Worm (Caenorhabditis elegans): ENCODE data around the gene F37A4.5.

F37A4.5 gene

DNA sequence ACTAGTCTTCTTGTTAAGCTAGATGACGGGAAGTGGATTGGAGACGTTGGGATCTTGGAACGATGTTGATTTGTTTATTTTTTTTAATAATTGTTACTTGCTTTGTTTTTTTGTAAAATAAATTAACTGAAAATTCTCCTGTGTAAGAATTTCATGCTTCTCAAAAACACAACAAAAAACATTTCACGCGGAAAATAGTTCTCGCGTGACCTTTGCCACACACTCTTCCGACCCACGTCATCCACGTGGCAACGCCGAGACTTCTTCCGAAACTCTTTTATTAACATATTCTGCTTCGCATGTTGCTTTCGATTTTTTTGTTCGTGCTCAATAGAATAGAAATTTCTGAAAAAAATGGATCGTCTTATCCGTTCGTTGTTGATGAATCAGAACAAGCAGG is at the start of gene F37A4.5:
Gene F37A4.5, plus strand, starts transcription at position 301 of the 400 bp plus-strand sequence.
- TF ChIP-seq hmbx-1 (tag; optimal IDR thresholded peaks at IDR 0.05) (no peak), ceh-36 (tag; optimal IDR thresholded peaks at IDR 0.05) (no peak), scrt-1 (GFP tag; IDR thresholded peaks at IDR 0.05) (no peak), hmg-4 (GFP tag; optimal IDR thresholded peaks at IDR 0.05) (no peak), tbx-11 (GFP tag; IDR thresholded peaks at IDR 0.05) (no peak), sea-1 (GFP tag; conservative IDR thresholded peaks at IDR 0.05) (no peak), F13C5.2 (tag; optimal IDR thresholded peaks at IDR 0.05) (no peak), B0310.2 (tag; optimal IDR thresholded peaks at IDR 0.05) (no peak), aly-1 (tag; optimal IDR thresholded peaks at IDR 0.05) (no peak), tra-4 (tag; optimal IDR thresholded peaks at IDR 0.05) (no peak), flt-1 (GFP tag; IDR thresholded peaks at IDR 0.05) (no peak), tbx-37 (GFP tag; conservative IDR thresholded peaks at IDR 0.05) (no peak), ama-1 (optimal IDR thresholded peaks at IDR 0.05) (no peak), hnd-1 (tag; optimal IDR thresholded peaks at IDR 0.05) (no peak)

DNA sequence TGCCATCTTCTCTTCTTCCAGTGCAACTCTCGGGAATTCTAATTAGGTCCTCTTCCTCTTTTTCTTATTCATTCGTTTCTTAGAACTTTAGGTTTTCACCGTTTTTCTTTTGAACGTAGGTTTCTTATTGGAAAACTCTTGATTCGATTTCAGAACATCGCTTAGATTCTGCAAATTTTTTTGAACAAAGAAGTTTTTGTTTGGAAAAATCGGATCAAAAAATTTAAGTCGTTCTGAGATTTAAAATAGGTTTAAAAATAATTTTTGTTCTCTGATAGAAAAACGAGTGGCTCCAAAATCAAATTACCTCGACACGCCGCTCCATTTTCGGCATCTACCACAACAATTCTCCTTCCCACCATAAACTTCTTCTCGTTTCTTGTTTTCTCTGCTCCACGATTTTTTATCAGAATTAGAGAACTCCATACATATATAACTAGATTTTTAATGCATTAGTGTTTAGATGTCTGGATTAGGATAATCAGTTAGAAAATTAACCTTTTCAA is 40.9 kb upstream of the F37A4.5 start:
- TF ChIP-seq ets-7 (tag; optimal IDR thresholded peaks at IDR 0.05), result no peak
- TF ChIP-seq hnd-1 (tag; optimal IDR thresholded peaks at IDR 0.05), result no peak
- TF ChIP-seq flt-1 (GFP tag; IDR thresholded peaks at IDR 0.05), result no peak
- no peak for TF ChIP-seq pes-1 (GFP tag; IDR thresholded peaks at IDR 0.05)
- TF ChIP-seq sea-1 (GFP tag; conservative IDR thresholded peaks at IDR 0.05), result no peak
- TF ChIP-seq B0310.2 (tag; optimal IDR thresholded peaks at IDR 0.05), result no peak
- TF ChIP-seq ceh-13 (GFP tag; optimal IDR thresholded peaks at IDR 0.05), result no peak

DNA sequence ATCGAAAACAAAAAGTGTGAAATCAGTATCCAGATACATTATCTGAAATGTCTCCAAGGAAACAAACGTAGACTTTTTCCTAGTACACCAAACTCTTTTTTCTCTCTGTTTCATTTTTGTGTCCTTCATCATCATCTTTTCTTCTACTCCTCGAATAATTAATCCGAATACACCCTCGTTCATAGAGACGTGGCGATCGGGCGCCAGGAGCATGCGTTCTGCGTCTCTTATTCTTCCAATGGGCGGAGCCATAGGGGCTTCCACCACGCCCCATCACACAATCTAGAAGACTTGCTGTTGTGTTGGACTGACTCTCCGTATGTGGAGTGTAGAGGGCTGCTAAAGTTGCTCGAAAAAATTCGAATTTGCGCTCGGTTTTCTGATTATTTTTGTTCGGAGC is 36.2 kb upstream of the F37A4.5 start, which contains the start of gene rbf-1:
Gene rbf-1, plus strand, starts transcription at position 301 of the 400 bp plus-strand sequence.
- TF ChIP-seq hmbx-1 (tag; optimal IDR thresholded peaks at IDR 0.05), result no peak
- TF ChIP-seq hnd-1 (tag; optimal IDR thresholded peaks at IDR 0.05), result no peak
- no peak for TF ChIP-seq aly-1 (tag; optimal IDR thresholded peaks at IDR 0.05)
- TF ChIP-seq sea-1 (GFP tag; conservative IDR thresholded peaks at IDR 0.05), result no peak
- no peak for TF ChIP-seq ets-7 (tag; optimal IDR thresholded peaks at IDR 0.05)
- TF ChIP-seq tra-4 (tag; optimal IDR thresholded peaks at IDR 0.05), result no peak
- no peak for TF ChIP-seq ama-1 (optimal IDR thresholded peaks at IDR 0.05)
- no peak for TF ChIP-seq tbx-37 (GFP tag; conservative IDR thresholded peaks at IDR 0.05)
- no peak for TF ChIP-seq B0310.2 (tag; optimal IDR thresholded peaks at IDR 0.05)
- no peak for TF ChIP-seq flt-1 (GFP tag; IDR thresholded peaks at IDR 0.05)
- TF ChIP-seq ceh-36 (tag; optimal IDR thresholded peaks at IDR 0.05), result no peak
- TF ChIP-seq ceh-13 (GFP tag; optimal IDR thresholded peaks at IDR 0.05), result no peak

DNA sequence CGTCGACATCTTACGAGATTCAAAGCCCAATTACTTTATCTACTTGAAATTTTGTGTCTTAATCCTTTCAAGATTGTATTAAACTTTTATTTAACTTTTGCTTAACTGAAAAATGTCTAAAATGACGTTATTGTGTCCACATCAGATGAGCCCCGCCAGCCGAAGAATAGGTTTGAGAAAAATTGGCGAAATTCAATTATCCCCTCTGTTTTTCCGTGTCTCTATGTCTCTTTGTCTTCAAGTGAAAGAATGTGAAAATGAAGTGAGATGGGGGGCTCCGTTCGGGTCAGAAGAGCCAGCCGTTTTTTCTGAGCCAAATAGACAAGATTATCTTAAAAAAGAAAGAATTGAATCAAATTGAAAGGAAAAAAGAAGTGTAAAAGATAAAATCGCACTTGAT is 34.4 kb upstream of the F37A4.5 start:
- no peak for TF ChIP-seq tra-4 (tag; optimal IDR thresholded peaks at IDR 0.05)
- TF ChIP-seq ceh-13 (GFP tag; optimal IDR thresholded peaks at IDR 0.05), result no peak
- no peak for TF ChIP-seq sea-1 (GFP tag; conservative IDR thresholded peaks at IDR 0.05)
- TF ChIP-seq hmbx-1 (tag; optimal IDR thresholded peaks at IDR 0.05), result no peak
- no peak for TF ChIP-seq aly-1 (tag; optimal IDR thresholded peaks at IDR 0.05)
- TF ChIP-seq scrt-1 (GFP tag; IDR thresholded peaks at IDR 0.05), result no peak
- TF ChIP-seq ets-7 (tag; optimal IDR thresholded peaks at IDR 0.05), result no peak
- no peak for TF ChIP-seq ama-1 (optimal IDR thresholded peaks at IDR 0.05)
- no peak for TF ChIP-seq F13C5.2 (tag; optimal IDR thresholded peaks at IDR 0.05)
- TF ChIP-seq tbx-37 (GFP tag; conservative IDR thresholded peaks at IDR 0.05), result no peak
- TF ChIP-seq B0310.2 (tag; optimal IDR thresholded peaks at IDR 0.05), result no peak

DNA sequence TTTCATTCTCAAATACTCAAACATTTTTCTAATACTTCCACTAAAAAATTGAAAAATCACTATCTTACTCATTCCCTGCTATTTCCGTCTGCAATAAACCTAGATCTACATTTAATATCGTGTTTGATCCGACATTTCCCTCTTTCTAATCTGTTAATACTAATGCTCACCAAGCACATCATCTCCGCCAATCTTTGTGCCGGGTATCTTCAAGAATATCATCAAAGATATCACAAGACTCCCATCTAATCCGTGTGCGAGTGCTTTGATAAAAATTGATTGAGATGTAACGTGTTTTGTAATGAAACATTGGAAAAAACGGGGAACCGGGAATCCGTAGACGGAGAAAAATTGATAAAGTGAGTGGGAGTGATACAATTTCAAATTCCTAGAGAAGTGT is 32.4 kb upstream of the F37A4.5 start:
- TF ChIP-seq ceh-36 (tag; optimal IDR thresholded peaks at IDR 0.05) (no peak), pes-1 (GFP tag; IDR thresholded peaks at IDR 0.05) (no peak), flt-1 (GFP tag; IDR thresholded peaks at IDR 0.05) (no peak), F13C5.2 (tag; optimal IDR thresholded peaks at IDR 0.05) (no peak), scrt-1 (GFP tag; IDR thresholded peaks at IDR 0.05) (no peak), hmbx-1 (tag; optimal IDR thresholded peaks at IDR 0.05) (no peak), hmg-4 (GFP tag; optimal IDR thresholded peaks at IDR 0.05) (no peak)

DNA sequence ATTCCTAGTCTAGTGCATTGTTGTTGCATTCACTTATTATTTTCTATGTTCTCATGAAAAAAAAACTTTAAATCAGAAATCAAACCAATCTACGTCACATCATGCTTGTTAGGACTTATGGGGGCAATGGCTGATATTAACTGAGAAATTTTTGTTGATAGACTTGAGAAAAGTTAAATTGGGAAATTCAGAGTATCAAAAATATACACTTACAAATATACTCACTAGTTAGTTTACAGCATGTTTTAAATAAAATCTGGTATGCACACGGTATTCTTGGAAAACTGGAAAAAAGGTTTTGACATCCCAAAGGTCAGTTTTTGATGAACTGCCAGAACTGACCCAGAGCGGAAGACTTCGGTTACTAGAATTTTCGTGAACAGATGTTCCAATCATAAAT is 30.7 kb upstream of the F37A4.5 start:
- no peak for TF ChIP-seq F13C5.2 (tag; optimal IDR thresholded peaks at IDR 0.05)
- no peak for TF ChIP-seq tbx-37 (GFP tag; conservative IDR thresholded peaks at IDR 0.05)

DNA sequence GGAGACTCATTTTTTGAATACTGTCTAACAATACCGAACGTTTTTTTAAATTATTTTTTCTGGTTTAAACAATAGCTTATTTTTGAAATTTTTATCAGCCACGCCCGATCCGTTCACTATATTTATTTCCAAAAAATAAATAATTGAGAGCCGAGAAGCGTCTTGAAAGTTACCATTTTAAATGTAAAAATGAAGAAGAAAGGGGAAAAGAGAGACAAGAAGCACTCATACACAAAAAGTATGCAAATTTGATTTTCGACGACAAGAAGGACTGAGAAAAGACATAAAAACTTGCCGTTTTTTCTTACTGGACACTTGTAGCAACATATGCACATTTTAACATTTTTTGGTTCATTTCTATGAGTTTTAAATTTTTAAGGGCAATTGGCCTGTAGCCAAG is 29.9 kb upstream of the F37A4.5 start:
- no peak for TF ChIP-seq tbx-11 (GFP tag; IDR thresholded peaks at IDR 0.05)
- no peak for TF ChIP-seq F13C5.2 (tag; optimal IDR thresholded peaks at IDR 0.05)
- TF ChIP-seq sea-1 (GFP tag; conservative IDR thresholded peaks at IDR 0.05), result no peak
- TF ChIP-seq tra-4 (tag; optimal IDR thresholded peaks at IDR 0.05), result no peak
- no peak for TF ChIP-seq ets-7 (tag; optimal IDR thresholded peaks at IDR 0.05)
- no peak for TF ChIP-seq tbx-37 (GFP tag; conservative IDR thresholded peaks at IDR 0.05)
- no peak for TF ChIP-seq pes-1 (GFP tag; IDR thresholded peaks at IDR 0.05)
- no peak for TF ChIP-seq hmbx-1 (tag; optimal IDR thresholded peaks at IDR 0.05)
- no peak for TF ChIP-seq ceh-36 (tag; optimal IDR thresholded peaks at IDR 0.05)
- TF ChIP-seq hnd-1 (tag; optimal IDR thresholded peaks at IDR 0.05), result no peak
- no peak for TF ChIP-seq ama-1 (optimal IDR thresholded peaks at IDR 0.05)
- TF ChIP-seq hmg-4 (GFP tag; optimal IDR thresholded peaks at IDR 0.05), result no peak
- no peak for TF ChIP-seq flt-1 (GFP tag; IDR thresholded peaks at IDR 0.05)
- no peak for TF ChIP-seq scrt-1 (GFP tag; IDR thresholded peaks at IDR 0.05)

DNA sequence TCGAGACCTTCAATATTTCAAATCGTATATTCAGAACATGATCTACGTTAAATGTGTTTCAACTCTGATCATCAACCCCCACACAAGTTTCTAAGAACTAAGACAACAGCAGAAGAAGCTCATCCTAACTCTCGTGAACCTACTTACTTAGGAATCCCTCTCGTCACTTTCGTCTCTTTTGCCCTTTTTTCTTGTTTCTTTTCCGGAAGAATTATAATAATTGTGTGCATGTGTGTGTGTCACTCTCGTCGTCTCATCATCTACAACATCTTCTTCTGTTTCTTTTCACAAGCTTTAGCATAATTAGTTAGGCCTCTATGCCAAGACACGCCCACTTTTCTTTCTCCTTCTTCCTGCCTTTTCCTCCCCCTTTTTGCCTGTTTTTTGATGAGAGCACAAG is 21.2 kb upstream of the F37A4.5 start:
- no peak for TF ChIP-seq aly-1 (tag; optimal IDR thresholded peaks at IDR 0.05)
- TF ChIP-seq ceh-36 (tag; optimal IDR thresholded peaks at IDR 0.05), result no peak
- no peak for TF ChIP-seq ets-7 (tag; optimal IDR thresholded peaks at IDR 0.05)
- TF ChIP-seq B0310.2 (tag; optimal IDR thresholded peaks at IDR 0.05), result no peak
- TF ChIP-seq flt-1 (GFP tag; IDR thresholded peaks at IDR 0.05), result no peak
- no peak for TF ChIP-seq ama-1 (optimal IDR thresholded peaks at IDR 0.05)
